Worm (Caenorhabditis elegans) whole organism, mixed stage, embryonic: ENCODE results near the gene Y39G8B.5.

Experiments
- elt-3 ChIP-seq: fragments of 150-350 bp; optimal IDR thresholded peaks from 2 replicates; lab custom pipeline; 2014; ENCODE audit warnings: missing biosample characterization, missing genetic modification characterization
- lsy-2 ChIP-seq: fragments of 150-350 bp; optimal IDR thresholded peaks from 2 replicates; lab custom pipeline; 2014; ENCODE audit warnings: missing biosample characterization, missing genetic modification characterization
- nhr-12 ChIP-seq: fragments of 150-350 bp; optimal IDR thresholded peaks from 2 replicates; lab custom pipeline; 2014; ENCODE audit warnings: missing biosample characterization, missing genetic modification characterization
- nhr-2 ChIP-seq: fragments of 150-350 bp; optimal IDR thresholded peaks from 2 replicates; lab custom pipeline; 2014; ENCODE audit warnings: missing biosample characterization, missing genetic modification characterization
- nhr-237 ChIP-seq: fragments of 150-350 bp; optimal IDR thresholded peaks from 2 replicates; lab custom pipeline; 2014; ENCODE audit warnings: missing biosample characterization, missing genetic modification characterization
- nhr-28 ChIP-seq: fragments of 150-350 bp; optimal IDR thresholded peaks from 2 replicates; lab custom pipeline; 2014; ENCODE audit warnings: missing biosample characterization, missing genetic modification characterization
- nhr-76 ChIP-seq: sonication (generic microtip); optimal IDR thresholded peaks from 2 replicates; lab custom pipeline; 2017; ENCODE audit warnings: missing biosample characterization, missing genetic modification characterization
- snpc-4 ChIP-seq: fragments of 150-350 bp; optimal IDR thresholded peaks from 2 replicates; lab custom pipeline; 2014; ENCODE audit warnings: missing biosample characterization, missing genetic modification characterization
- sptf-1 ChIP-seq: sonication (generic microtip); optimal IDR thresholded peaks from 2 replicates; lab custom pipeline; 2017; ENCODE audit warnings: mild to moderate bottlenecking, missing genetic modification characterization, moderate library complexity, missing compliant biosample characterization
- unc-39 ChIP-seq: fragments of 150-350 bp; optimal IDR thresholded peaks from 2 replicates; lab custom pipeline; 2014; ENCODE audit warnings: missing biosample characterization, missing genetic modification characterization
- unc-62 ChIP-seq: fragments of 150-350 bp; optimal IDR thresholded peaks from 2 replicates; lab custom pipeline; 2014; ENCODE audit warnings: missing biosample characterization, missing genetic modification reagents, missing genetic modification characterization

DNA sequence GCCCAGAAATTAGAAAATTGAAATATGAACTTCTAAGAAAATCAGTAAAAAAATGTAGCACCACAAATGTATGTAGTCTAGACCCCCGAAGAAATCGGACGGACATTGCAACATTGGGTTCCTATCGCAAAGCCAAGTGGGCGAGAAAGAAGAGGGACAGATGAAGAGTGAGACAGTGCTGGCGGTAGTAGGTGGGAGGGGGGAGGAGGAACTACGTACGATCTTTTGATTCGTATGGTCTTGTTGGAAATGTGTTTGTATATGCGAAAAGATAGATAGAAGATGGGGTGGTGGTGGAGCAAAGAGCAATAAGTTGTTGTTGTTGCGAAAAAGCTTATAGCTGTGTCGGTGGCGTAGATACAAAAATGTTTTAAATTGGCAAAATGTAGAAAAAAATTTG is 46.7 kb upstream of the Y39G8B.5 start:
- TF ChIP-seq nhr-237, result peak; percentile 9
- no peak for TF ChIP-seq unc-62 (GFP tag; lab: Kevin White, UChicago)
- no peak for TF ChIP-seq lsy-2 (tag; lab: Kevin White, UChicago)
- TF ChIP-seq sptf-1, result no peak
- TF ChIP-seq nhr-12 (tag; lab: Kevin White, UChicago), result no peak
- no peak for TF ChIP-seq unc-39 (tag; lab: Kevin White, UChicago)
- no peak for TF ChIP-seq nhr-76 (tag; lab: Kevin White, UChicago)
- TF ChIP-seq nhr-28, result no peak
- TF ChIP-seq snpc-4 (tag; lab: Kevin White, UChicago), result no peak
- no peak for TF ChIP-seq nhr-2 (tag; lab: Kevin White, UChicago)
- no peak for TF ChIP-seq elt-3
